Fruit fly (Drosophila melanogaster) whole organism, embryonic: ENCODE data around the gene dpr20.

Source experiments
- ATbp ChIP-seq: fragments of 200-800 bp; sonication (Bioruptor generic); optimal IDR thresholded peaks from 2 replicates; lab custom pipeline; 2017; ENCODE audit warnings: missing biosample characterization, mild to moderate bottlenecking, missing genetic modification characterization, missing genetic modification reagents
- Abd-B ChIP-seq: fragments of 200-800 bp; sonication (Bioruptor generic); optimal IDR thresholded peaks from 2 replicates; lab custom pipeline; 2018; ENCODE audit warnings: missing biosample characterization, mild to moderate bottlenecking, missing genetic modification characterization, moderate library complexity
- Aef1 ChIP-seq: fragments of 200-800 bp; sonication (Bioruptor generic); IDR thresholded peaks from 3 replicates; pipeline ENCODE4 v1.3.6; 2022; ENCODE audit warnings: missing biosample characterization, missing genetic modification characterization
- Antp ChIP-seq: fragments of 200-800 bp; sonication (Bioruptor generic); optimal IDR thresholded peaks from 3 replicates; lab custom pipeline; 2016; ENCODE audit warnings: missing biosample characterization, missing genetic modification characterization
- Asciz ChIP-seq: fragments of 200-800 bp; sonication (Bioruptor generic); optimal IDR thresholded peaks from 2 replicates; lab custom pipeline; 2017; ENCODE audit warnings: missing biosample characterization, mild to moderate bottlenecking, missing genetic modification characterization, missing genetic modification reagents
- BtbVII ChIP-seq: fragments of 200-800 bp; sonication (Bioruptor generic); optimal IDR thresholded peaks from 3 replicates; lab custom pipeline; 2017; ENCODE audit warnings: missing biosample characterization, mild to moderate bottlenecking, missing genetic modification characterization
- CG1024 ChIP-seq: fragments of 200-800 bp; sonication (Bioruptor generic); IDR thresholded peaks from 2 replicates; pipeline ENCODE4 v1.3.6; 2022; ENCODE audit warnings: missing biosample characterization, missing genetic modification characterization
- CG10267 ChIP-seq: fragments of 200-800 bp; sonication (Bioruptor generic); optimal IDR thresholded peaks from 2 replicates; lab custom pipeline; 2018; ENCODE audit warnings: missing biosample characterization, mild to moderate bottlenecking, missing genetic modification characterization, moderate library complexity
- CG10979 ChIP-seq: fragments of 200-800 bp; sonication (Bioruptor generic); optimal IDR thresholded peaks from 2 replicates; lab custom pipeline; 2018; ENCODE audit warnings: missing biosample characterization, mild to moderate bottlenecking, missing genetic modification characterization, moderate library complexity
- CG11560 ChIP-seq: fragments of 200-800 bp; sonication (Bioruptor generic); IDR thresholded peaks from 3 replicates; pipeline ENCODE4 v1.3.6; 2022; ENCODE audit warnings: missing biosample characterization, missing genetic modification characterization
- CG1233 ChIP-seq: fragments of 200-800 bp; sonication (Bioruptor generic); optimal IDR thresholded peaks from 4 replicates; lab custom pipeline; 2018; ENCODE audit warnings: missing biosample characterization, mild to moderate bottlenecking, missing genetic modification characterization
- CG13894 ChIP-seq: fragments of 200-800 bp; sonication (Bioruptor generic); optimal IDR thresholded peaks from 3 replicates; lab custom pipeline; 2018; ENCODE audit warnings: missing biosample characterization, mild to moderate bottlenecking, missing genetic modification characterization, moderate library complexity
- CG16863 ChIP-seq: fragments of 200-800 bp; sonication (Bioruptor generic); optimal IDR thresholded peaks from 3 replicates; lab custom pipeline; 2016; ENCODE audit warnings: missing biosample characterization, missing genetic modification characterization
- CG17802 ChIP-seq: fragments of 200-800 bp; sonication (Bioruptor generic); optimal IDR thresholded peaks from 2 replicates; lab custom pipeline; 2018; ENCODE audit warnings: missing biosample characterization, mild to moderate bottlenecking, missing genetic modification characterization, moderate library complexity
- CG2889 ChIP-seq: fragments of 200-800 bp; sonication (Bioruptor generic); IDR thresholded peaks from 3 replicates; pipeline ENCODE4 v1.3.6; 2022; ENCODE audit warnings: missing biosample characterization, missing genetic modification characterization
- CG3281 ChIP-seq: fragments of 200-800 bp; sonication (Bioruptor generic); optimal IDR thresholded peaks from 3 replicates; lab custom pipeline; 2017; ENCODE audit warnings: missing biosample characterization, mild to moderate bottlenecking, missing genetic modification characterization
- CG42726 ChIP-seq: fragments of 200-800 bp; sonication (Bioruptor generic); IDR thresholded peaks from 2 replicates; pipeline ENCODE4 v1.3.6; 2022; ENCODE audit warnings: missing biosample characterization, missing genetic modification characterization; ENCODE audit not compliant: partially characterized antibody
- CG5180 ChIP-seq: fragments of 200-800 bp; sonication (Bioruptor generic); optimal IDR thresholded peaks from 3 replicates; lab custom pipeline; 2017; ENCODE audit warnings: missing biosample characterization, missing genetic modification characterization, mild to moderate bottlenecking, moderate library complexity, missing genetic modification reagents
- CG8924 ChIP-seq: fragments of 200-800 bp; optimal IDR thresholded peaks from 3 replicates; lab custom pipeline; 2019; ENCODE audit warnings: missing biosample characterization, mild to moderate bottlenecking, missing genetic modification characterization, moderate library complexity
- CG9437 ChIP-seq: fragments of 200-800 bp; sonication (Bioruptor generic); optimal IDR thresholded peaks from 2 replicates; lab custom pipeline; 2018; ENCODE audit warnings: missing biosample characterization, mild to moderate bottlenecking, missing genetic modification characterization
- E2f2 ChIP-seq: fragments of 200-800 bp; sonication (Bioruptor generic); IDR thresholded peaks from 2 replicates; pipeline ENCODE4 v1.3.6; 2022; ENCODE audit warnings: missing biosample characterization, missing genetic modification characterization
- GATAe ChIP-seq: fragments of 200-800 bp; sonication (Bioruptor generic); conservative IDR thresholded peaks from 2 replicates; pipeline ENCODE4 v1.3.6; 2022; ENCODE audit warnings: missing biosample characterization, missing genetic modification characterization
- HmgZ ChIP-seq: fragments of 200-800 bp; sonication (Bioruptor generic); optimal IDR thresholded peaks from 2 replicates; lab custom pipeline; 2018; ENCODE audit warnings: missing biosample characterization, mild to moderate bottlenecking, missing genetic modification characterization
- Meics ChIP-seq: fragments of 200-800 bp; sonication (Bioruptor generic); optimal IDR thresholded peaks from 2 replicates; lab custom pipeline; 2017; ENCODE audit warnings: missing biosample characterization, mild to moderate bottlenecking, missing genetic modification characterization
- NC2α ChIP-seq: fragments of 200-800 bp; sonication (Bioruptor generic); optimal IDR thresholded peaks from 2 replicates; lab custom pipeline; 2016; ENCODE audit warnings: missing biosample characterization, missing genetic modification characterization
- PHDP ChIP-seq: fragments of 200-800 bp; sonication (Bioruptor generic); optimal IDR thresholded peaks from 3 replicates; lab custom pipeline; 2018; ENCODE audit warnings: missing biosample characterization, mild to moderate bottlenecking, missing genetic modification characterization, moderate library complexity
- Poxn ChIP-seq: fragments of 200-800 bp; sonication (Bioruptor generic); IDR thresholded peaks from 2 replicates; pipeline ENCODE4 v1.3.6; 2022; ENCODE audit warnings: missing biosample characterization, missing genetic modification characterization
- Sox102F ChIP-seq: fragments of 200-800 bp; sonication (Bioruptor generic); optimal IDR thresholded peaks from 2 replicates; lab custom pipeline; 2018; ENCODE audit warnings: missing biosample characterization, mild to moderate bottlenecking, missing genetic modification characterization, moderate library complexity
- Vsx1 ChIP-seq: fragments of 200-800 bp; sonication (Bioruptor generic); optimal IDR thresholded peaks from 2 replicates; lab custom pipeline; 2017; ENCODE audit warnings: missing biosample characterization, mild to moderate bottlenecking, missing genetic modification characterization, missing genetic modification reagents
- Xrp1 ChIP-seq: fragments of 200-800 bp; sonication (Bioruptor generic); IDR thresholded peaks from 2 replicates; pipeline ENCODE4 v1.3.6; 2022; ENCODE audit warnings: missing biosample characterization, missing genetic modification characterization
- YL-1 ChIP-seq: fragments of 200-800 bp; sonication (Bioruptor generic); optimal IDR thresholded peaks from 3 replicates; lab custom pipeline; 2017; ENCODE audit warnings: missing biosample characterization, mild to moderate bottlenecking, missing genetic modification characterization
- al ChIP-seq: fragments of 200-800 bp; sonication (Bioruptor generic); IDR thresholded peaks from 2 replicates; pipeline ENCODE4 v1.3.6; 2022; ENCODE audit warnings: missing biosample characterization, missing genetic modification characterization
- ap ChIP-seq: fragments of 200-800 bp; sonication (Bioruptor generic); IDR thresholded peaks from 2 replicates; pipeline ENCODE4 v1.3.6; 2022; ENCODE audit warnings: missing biosample characterization, missing genetic modification characterization
- bbx ChIP-seq: fragments of 200-800 bp; sonication (Bioruptor generic); IDR thresholded peaks from 2 replicates; pipeline ENCODE4 v1.3.6; 2022; ENCODE audit warnings: missing biosample characterization, missing genetic modification characterization; ENCODE audit not compliant: partially characterized antibody
- bigmax ChIP-seq: fragments of 200-800 bp; sonication (Bioruptor generic); optimal IDR thresholded peaks from 2 replicates; lab custom pipeline; 2018; ENCODE audit warnings: missing biosample characterization, mild to moderate bottlenecking, missing genetic modification characterization
- chm ChIP-seq: fragments of 200-800 bp; sonication (Bioruptor generic); IDR thresholded peaks from 2 replicates; pipeline ENCODE4 v1.3.6; 2022; ENCODE audit warnings: missing biosample characterization, missing genetic modification characterization
- crp ChIP-seq, 2 experiments: fragments of 200-800 bp; sonication (Bioruptor generic); optimal IDR thresholded peaks; 2 replicates in 1 of 2; 3 replicates in 1 of 2; lab custom pipeline; 2017; ENCODE audit warnings: missing biosample characterization in 2 of 2, missing genetic modification characterization in 2 of 2, mild to moderate bottlenecking in 1 of 2, moderate library complexity in 1 of 2
- emc ChIP-seq: fragments of 200-800 bp; sonication (Bioruptor generic); optimal IDR thresholded peaks from 2 replicates; lab custom pipeline; 2016; ENCODE audit warnings: missing biosample characterization, missing genetic modification characterization
- fd3F ChIP-seq: fragments of 200-800 bp; sonication (Bioruptor generic); optimal IDR thresholded peaks from 2 replicates; lab custom pipeline; 2018; ENCODE audit warnings: missing biosample characterization, mild to moderate bottlenecking, missing genetic modification characterization, moderate library complexity
- hb ChIP-seq: fragments of 200-800 bp; sonication (Bioruptor generic); IDR thresholded peaks from 3 replicates; pipeline ENCODE4 v1.3.6; 2022; ENCODE audit warnings: missing biosample characterization, missing genetic modification characterization; ENCODE audit not compliant: partially characterized antibody
- inv ChIP-seq: fragments of 200-800 bp; sonication (Bioruptor generic); IDR thresholded peaks from 2 replicates; pipeline ENCODE4 v1.3.6; 2022; ENCODE audit warnings: missing biosample characterization, missing genetic modification characterization; ENCODE audit not compliant: partially characterized antibody
- mirr ChIP-seq: fragments of 200-800 bp; sonication (Bioruptor generic); optimal IDR thresholded peaks from 3 replicates; lab custom pipeline; 2018; ENCODE audit warnings: missing biosample characterization, mild to moderate bottlenecking, missing genetic modification characterization
- org-1 ChIP-seq: fragments of 200-800 bp; sonication (Bioruptor generic); optimal IDR thresholded peaks from 2 replicates; lab custom pipeline; 2017; ENCODE audit warnings: missing biosample characterization, missing genetic modification characterization
- pum ChIP-seq: fragments of 200-800 bp; sonication (Bioruptor generic); optimal IDR thresholded peaks from 2 replicates; lab custom pipeline; 2016; ENCODE audit warnings: missing biosample characterization, missing genetic modification characterization
- stwl ChIP-seq: fragments of 200-800 bp; sonication (Bioruptor generic); optimal IDR thresholded peaks from 3 replicates; lab custom pipeline; 2018; ENCODE audit warnings: missing biosample characterization, mild to moderate bottlenecking, missing genetic modification characterization, moderate library complexity
- tin ChIP-seq: fragments of 200-800 bp; sonication (Bioruptor generic); optimal IDR thresholded peaks from 3 replicates; lab custom pipeline; 2016; ENCODE audit warnings: missing biosample characterization, missing genetic modification characterization
- ttk ChIP-seq: fragments of 200-800 bp; sonication (Bioruptor generic); IDR thresholded peaks from 2 replicates; pipeline ENCODE4 v2.1.2; 2022; ENCODE audit warnings: missing biosample characterization, missing genetic modification characterization
- vvl ChIP-seq: fragments of 200-800 bp; sonication (Bioruptor generic); IDR thresholded peaks from 2 replicates; pipeline ENCODE4 v1.3.6; 2022; ENCODE audit warnings: missing biosample characterization, missing genetic modification characterization
- zen2 ChIP-seq: fragments of 200-800 bp; sonication (Bioruptor generic); IDR thresholded peaks from 3 replicates; pipeline ENCODE4 v1.3.6; 2022; ENCODE audit warnings: missing biosample characterization, missing genetic modification characterization; ENCODE audit not compliant: partially characterized antibody
- zf30C ChIP-seq: fragments of 200-800 bp; sonication (Bioruptor generic); optimal IDR thresholded peaks from 3 replicates; lab custom pipeline; 2018; ENCODE audit warnings: missing biosample characterization, mild to moderate bottlenecking, missing genetic modification characterization

dpr20 gene

dm6 chr3L:882236-882891 lies 25.3 kb upstream of the dpr20 start (continued):
- TF ChIP-seq zf30C (GFP tag; lab: Kevin White, UChicago), result no peak
- peak; percentile 47 for TF ChIP-seq CG3281 (GFP tag; lab: Kevin White, UChicago)
- TF ChIP-seq org-1 (GFP tag; lab: Kevin White, UChicago), result no peak
- TF ChIP-seq pum (GFP tag; lab: Kevin White, UChicago), result no peak
- TF ChIP-seq CG10267 (tag; lab: Kevin White, UChicago), result peak; percentile 22
- TF ChIP-seq CG10979, result peak; percentile 40
- no peak for TF ChIP-seq Sox102F (GFP tag; lab: Kevin White, UChicago)
- TF ChIP-seq inv (GFP tag; lab: Robert Waterston, UW), result no peak
- no peak for TF ChIP-seq CG16863
- TF ChIP-seq CG1233 (GFP tag; lab: Kevin White, UChicago), result no peak
- TF ChIP-seq CG11560, result no peak
- no peak for TF ChIP-seq mirr (GFP tag; lab: Kevin White, UChicago)
- TF ChIP-seq NC2α (GFP tag; lab: Kevin White, UChicago), result no peak
- peak; percentile 59 for TF ChIP-seq Meics
- no peak for TF ChIP-seq E2f2 (GFP tag; lab: Robert Waterston, UW)
- TF ChIP-seq CG8924, result no peak
- no peak for TF ChIP-seq CG42726
- TF ChIP-seq fd3F (GFP tag; lab: Kevin White, UChicago), result no peak
- TF ChIP-seq YL-1 (GFP tag; lab: Kevin White, UChicago), result no peak
- TF ChIP-seq Vsx1 (GFP tag; lab: Kevin White, UChicago), result no peak
- TF ChIP-seq stwl, result no peak
- TF ChIP-seq tin (GFP tag; lab: Kevin White, UChicago), result no peak
- TF ChIP-seq Antp (GFP tag; lab: Kevin White, UChicago), result no peak
- TF ChIP-seq ATbp (GFP tag; lab: Kevin White, UChicago), result no peak
- TF ChIP-seq bbx (GFP tag; lab: Robert Waterston, UW), result no peak
- TF ChIP-seq Abd-B (GFP tag; lab: Kevin White, UChicago), result no peak
- no peak for TF ChIP-seq GATAe (GFP tag; lab: Robert Waterston, UW)
- TF ChIP-seq crp (GFP tag; optimal IDR thresholded peaks at IDR 0.05; lab: Kevin White, UChicago), result no peak
- TF ChIP-seq CG13894 (tag; lab: Kevin White, UChicago), result no peak
- TF ChIP-seq CG5180 (GFP tag; lab: Kevin White, UChicago), result no peak
- TF ChIP-seq ap (GFP tag; lab: Robert Waterston, UW), result no peak
- TF ChIP-seq CG2889 (GFP tag; lab: Robert Waterston, UW), result no peak
- no peak for TF ChIP-seq hb (GFP tag; lab: Robert Waterston, UW)
- TF ChIP-seq Xrp1 (GFP tag; lab: Robert Waterston, UW), result no peak
- no peak for TF ChIP-seq CG1024 (GFP tag; lab: Robert Waterston, UW)
- no peak for TF ChIP-seq BtbVII
- no peak for TF ChIP-seq Asciz (GFP tag; lab: Kevin White, UChicago)
- no peak for TF ChIP-seq CG9437 (GFP tag; lab: Kevin White, UChicago)
- no peak for TF ChIP-seq emc (GFP tag; lab: Kevin White, UChicago)
- no peak for TF ChIP-seq Poxn (GFP tag; lab: Robert Waterston, UW)
- no peak for TF ChIP-seq bigmax
- TF ChIP-seq vvl (GFP tag; lab: Robert Waterston, UW), result no peak
- TF ChIP-seq ttk (GFP tag; lab: Robert Waterston, UW), result no peak
- TF ChIP-seq PHDP (tag; lab: Kevin White, UChicago), result no peak
- no peak for TF ChIP-seq HmgZ (tag; lab: Kevin White, UChicago)
- TF ChIP-seq chm (GFP tag; lab: Robert Waterston, UW), result no peak
- no peak for TF ChIP-seq CG17802 (tag; lab: Kevin White, UChicago)
- TF ChIP-seq al (GFP tag; lab: Robert Waterston, UW), result no peak
- TF ChIP-seq zen2 (GFP tag; lab: Robert Waterston, UW), result no peak
- TF ChIP-seq Aef1 (GFP tag; lab: Robert Waterston, UW), result no peak
